Worm (Caenorhabditis elegans) whole organism, L4 larva: ENCODE measurements around the gene egl-10.

Experiments used
- D1046.2 ChIP-seq: fragments of 200-800 bp; sonication (Bioruptor generic); IDR thresholded peaks from 2 replicates; pipeline ENCODE4 v1.3.6; 2022; ENCODE audit warnings: missing genetic modification characterization, missing compliant biosample characterization
- F49E8.2 ChIP-seq: sonication (generic microtip); optimal IDR thresholded peaks from 2 replicates; lab custom pipeline; 2016; ENCODE audit warnings: missing compliant biosample characterization, mild to moderate bottlenecking, missing genetic modification characterization, borderline replicate concordance
- T20F7.1 ChIP-seq: fragments of 200-800 bp; sonication (Bioruptor generic); optimal IDR thresholded peaks from 2 replicates; lab custom pipeline; 2018; ENCODE audit warnings: mild to moderate bottlenecking, missing genetic modification characterization, missing compliant biosample characterization
- Y5F2A.4 ChIP-seq: fragments of 200-800 bp; sonication (Bioruptor generic); optimal IDR thresholded peaks from 2 replicates; lab custom pipeline; 2018; ENCODE audit warnings: mild to moderate bottlenecking, missing genetic modification characterization, missing compliant biosample characterization
- ZK337.2 ChIP-seq: fragments of 200-800 bp; sonication (Bioruptor generic); IDR thresholded peaks from 2 replicates; pipeline ENCODE4 v1.3.6; 2022; ENCODE audit warnings: missing genetic modification reagents, missing genetic modification characterization, missing compliant biosample characterization
- aha-1 ChIP-seq: fragments of 150-350 bp; peaks from one replicate; lab custom pipeline; 2014; ENCODE audit warnings: missing biosample characterization, missing genetic modification characterization
- ceh-20 ChIP-seq: fragments of 200-800 bp; sonication (Bioruptor generic); IDR thresholded peaks from 2 replicates; pipeline ENCODE4 v1.3.6; 2022; ENCODE audit warnings: missing genetic modification reagents, missing genetic modification characterization, missing compliant biosample characterization
- ceh-28 ChIP-seq: fragments of 150-350 bp; optimal IDR thresholded peaks from 2 replicates; lab custom pipeline; 2014; ENCODE audit warnings: missing biosample characterization, missing genetic modification reagents, missing genetic modification characterization
- daf-16 ChIP-seq, 3 experiments: sonication (generic microtip); optimal IDR thresholded peaks; 2 replicates each; lab custom pipeline; 2016 to 2017; ENCODE audit warnings: missing genetic modification characterization in 3 of 3, missing genetic modification reagents in 3 of 3, mild to moderate bottlenecking in 2 of 3, missing compliant biosample characterization in 2 of 3, missing biosample characterization in 1 of 3, moderate library complexity in 1 of 3
- daf-19 ChIP-seq: fragments of 200-800 bp; sonication (Bioruptor generic); conservative IDR thresholded peaks from 2 replicates; pipeline ENCODE4 v1.3.6; 2022; ENCODE audit warnings: missing genetic modification characterization, missing compliant biosample characterization
- dmd-6 ChIP-seq: fragments of 200-800 bp; sonication (Bioruptor generic); IDR thresholded peaks from 2 replicates; pipeline ENCODE4 v1.3.6; 2022; ENCODE audit warnings: missing genetic modification reagents, missing genetic modification characterization, missing compliant biosample characterization
- dmd-9 ChIP-seq: fragments of 200-800 bp; sonication (Bioruptor generic); IDR thresholded peaks from 2 replicates; pipeline ENCODE4 v1.3.6; 2022; ENCODE audit warnings: missing genetic modification reagents, missing genetic modification characterization, missing compliant biosample characterization
- duxl-1 ChIP-seq: sonication (generic microtip); optimal IDR thresholded peaks from 2 replicates; lab custom pipeline; 2016; ENCODE audit warnings: mild to moderate bottlenecking, missing genetic modification characterization, moderate library complexity, missing compliant biosample characterization; ENCODE audit not compliant: poor library complexity
- dve-1 ChIP-seq: sonication (generic microtip); optimal IDR thresholded peaks from 2 replicates; lab custom pipeline; 2017; ENCODE audit warnings: antibody characterized with exemption, mild to moderate bottlenecking, missing genetic modification characterization, missing compliant biosample characterization; ENCODE audit not compliant: insufficient read depth
- egl-43 ChIP-seq: fragments of 200-800 bp; sonication (Bioruptor generic); IDR thresholded peaks from 2 replicates; pipeline ENCODE4 v1.3.6; 2022; ENCODE audit warnings: missing genetic modification reagents, missing genetic modification characterization, missing compliant biosample characterization
- fkh-10 ChIP-seq: fragments of 150-350 bp; optimal IDR thresholded peaks from 2 replicates; lab custom pipeline; 2014; ENCODE audit warnings: missing biosample characterization, missing genetic modification reagents, missing genetic modification characterization
- fos-1 ChIP-seq: fragments of 150-350 bp; optimal IDR thresholded peaks from 2 replicates; lab custom pipeline; 2014; ENCODE audit warnings: missing biosample characterization, missing genetic modification characterization
- hlh-11 ChIP-seq: fragments of 200-800 bp; sonication (Bioruptor generic); optimal IDR thresholded peaks from 2 replicates; lab custom pipeline; 2018; ENCODE audit warnings: mild to moderate bottlenecking, missing genetic modification characterization, missing compliant biosample characterization
- hlh-30 ChIP-seq: sonication (generic microtip); optimal IDR thresholded peaks from 2 replicates; lab custom pipeline; 2017; ENCODE audit warnings: antibody characterized with exemption, mild to moderate bottlenecking, missing genetic modification characterization, missing compliant biosample characterization; ENCODE audit not compliant: insufficient read depth
- lin-1 ChIP-seq: fragments of 200-800 bp; sonication (Bioruptor generic); IDR thresholded peaks from 2 replicates; pipeline ENCODE4 v1.3.6; 2022; ENCODE audit warnings: missing genetic modification reagents, missing genetic modification characterization, missing compliant biosample characterization
- mdl-1 ChIP-seq, 2 experiments: fragments of 150-350 bp in 1 of 2; sonication (generic microtip) in 1 of 2; optimal IDR thresholded peaks; 2 replicates each; lab custom pipeline; 2014 to 2017; ENCODE audit warnings: missing biosample characterization in 2 of 2, missing genetic modification characterization in 2 of 2
- mdt-29 ChIP-seq: fragments of 200-800 bp; sonication (Bioruptor generic); IDR thresholded peaks from 2 replicates; pipeline ENCODE4 v1.3.6; 2022; ENCODE audit warnings: missing genetic modification reagents, missing genetic modification characterization, missing compliant biosample characterization
- mep-1 ChIP-seq: fragments of 150-350 bp; sonication (generic microtip); optimal IDR thresholded peaks from 3 replicates; lab custom pipeline; 2014; ENCODE audit warnings: missing biosample characterization, missing genetic modification characterization
- mes-2 ChIP-seq: sonication (generic microtip); optimal IDR thresholded peaks from 2 replicates; lab custom pipeline; 2016; ENCODE audit warnings: missing genotype, mild to moderate bottlenecking, missing genetic modification characterization, missing compliant biosample characterization; ENCODE audit not compliant: poor library complexity, severe bottlenecking
- nhr-10 ChIP-seq: fragments of 150-350 bp; optimal IDR thresholded peaks from 2 replicates; lab custom pipeline; 2014; ENCODE audit warnings: missing biosample characterization, missing genetic modification characterization
- nhr-11 ChIP-seq: fragments of 150-350 bp; optimal IDR thresholded peaks from 2 replicates; lab custom pipeline; 2014; ENCODE audit warnings: missing biosample characterization, missing genetic modification characterization
- nhr-28 ChIP-seq: fragments of 150-350 bp; optimal IDR thresholded peaks from 2 replicates; lab custom pipeline; 2014; ENCODE audit warnings: missing biosample characterization, missing genetic modification characterization
- nhr-42 ChIP-seq: fragments of 200-800 bp; sonication (Bioruptor generic); IDR thresholded peaks from 2 replicates; pipeline ENCODE4 v1.3.6; 2022; ENCODE audit warnings: missing genetic modification characterization, missing compliant biosample characterization
- nhr-76 ChIP-seq: fragments of 150-350 bp; optimal IDR thresholded peaks from 2 replicates; lab custom pipeline; 2014; ENCODE audit warnings: missing biosample characterization, missing genetic modification characterization
- nhr-77 ChIP-seq: fragments of 150-350 bp; optimal IDR thresholded peaks from 2 replicates; lab custom pipeline; 2014; ENCODE audit warnings: missing biosample characterization, missing genetic modification characterization
- pha-4 ChIP-seq, 2 experiments: fragments of 150-350 bp in 1 of 2; fragments of 200-800 bp in 1 of 2; sonication (Bioruptor generic) in 1 of 2; IDR thresholded peaks in 1 of 2; optimal IDR thresholded peaks in 1 of 2; 2 replicates each; pipeline versions ENCODE4 v1.3.6 to Lab custom; 2014 to 2022; ENCODE audit warnings: missing genetic modification characterization in 2 of 2, missing genetic modification reagents in 2 of 2, missing biosample characterization in 1 of 2, missing compliant biosample characterization in 1 of 2
- php-3 ChIP-seq: fragments of 200-800 bp; sonication (Bioruptor generic); IDR thresholded peaks from 2 replicates; pipeline ENCODE4 v1.3.6; 2022; ENCODE audit warnings: missing genetic modification reagents, missing genetic modification characterization, missing compliant biosample characterization
- pqm-1 ChIP-seq: sonication (generic microtip); optimal IDR thresholded peaks from 2 replicates; lab custom pipeline; 2017; ENCODE audit warnings: missing biosample characterization, missing genetic modification characterization
- rbr-2 ChIP-seq: sonication (generic microtip); optimal IDR thresholded peaks from 2 replicates; lab custom pipeline; 2016; ENCODE audit warnings: missing genotype, missing genetic modification characterization, missing compliant biosample characterization
- saeg-2 ChIP-seq: fragments of 200-800 bp; sonication (Bioruptor generic); IDR thresholded peaks from 2 replicates; pipeline ENCODE4 v1.3.6; 2022; ENCODE audit warnings: missing genetic modification reagents, missing genetic modification characterization, missing compliant biosample characterization
- tra-1 ChIP-seq: fragments of 200-800 bp; sonication (Bioruptor generic); IDR thresholded peaks from 2 replicates; pipeline ENCODE4 v1.3.6; 2022; ENCODE audit warnings: missing genetic modification reagents, missing genetic modification characterization, missing compliant biosample characterization
- unc-62 ChIP-seq, 3 experiments: fragments of 150-350 bp in 1 of 3; sonication (generic microtip); optimal IDR thresholded peaks in 2 of 3; peaks in 1 of 3; 1 replicate in 1 of 3; 2 replicates in 2 of 3; lab custom pipeline; 2014 to 2017; ENCODE audit warnings: missing biosample characterization in 3 of 3, missing genetic modification characterization in 3 of 3, missing genetic modification reagents in 3 of 3, missing genotype in 1 of 3
- zag-1 ChIP-seq: fragments of 150-350 bp; optimal IDR thresholded peaks from 2 replicates; lab custom pipeline; 2014; ENCODE audit warnings: missing biosample characterization, missing genetic modification characterization
- zfp-2 ChIP-seq: sonication (generic microtip); optimal IDR thresholded peaks from 2 replicates; lab custom pipeline; 2016; ENCODE audit warnings: mild to moderate bottlenecking, missing genetic modification characterization, missing compliant biosample characterization
- zfp-3 ChIP-seq: fragments of 200-800 bp; sonication (Bioruptor generic); conservative IDR thresholded peaks from 2 replicates; pipeline ENCODE4 v1.3.6; 2022; ENCODE audit warnings: missing genetic modification reagents, missing genetic modification characterization, missing compliant biosample characterization

Gene egl-10

ce11 chrV:12475360-12475759, 12.6 kb upstream of the egl-10 start:
- TF ChIP-seq nhr-77 (peak; percentile 66), nhr-10 (no peak), hlh-11 (tag; lab: Kevin White, UChicago) (peak; percentile 80), ceh-20 (GFP tag; lab: Robert Waterston, UW) (no peak), pqm-1 (tag; lab: Kevin White, UChicago) (peak; percentile 78), php-3 (GFP tag; lab: Robert Waterston, UW) (peak; percentile 25; the same call in 1 of the 2 replicates), dve-1 (tag; lab: Kevin White, UChicago) (peak; percentile 76), zag-1 (tag; lab: Kevin White, UChicago) (no peak), daf-16 (GFP tag; optimal IDR thresholded peaks at IDR 0.05; lab: Kevin White, UChicago) (no peak), daf-16 (tag; optimal IDR thresholded peaks at IDR 0.05; lab: Kevin White, UChicago) (peak; percentile 88), T20F7.1 (GFP tag; lab: Kevin White, UChicago) (peak; percentile 48), dmd-6 (peak; percentile 72), hlh-30 (tag; lab: Kevin White, UChicago) (peak; percentile 75), mep-1 (tag; lab: Kevin White, UChicago) (peak; percentile 46), ZK337.2 (GFP tag; lab: Robert Waterston, UW) (no peak), nhr-28 (tag; lab: Kevin White, UChicago) (peak; percentile 62), aha-1 (tag; lab: Kevin White, UChicago) (peak; percentile 90), mdt-29 (GFP tag; lab: Robert Waterston, UW) (peak; percentile 32; the same call in 1 of the 2 replicates), nhr-76 (tag; lab: Kevin White, UChicago) (no peak)

ce11 chrV:12470324-12470723, 7.5 kb upstream of the egl-10 start:
- TF ChIP-seq Y5F2A.4 (GFP tag; lab: Kevin White, UChicago) (no peak), unc-62 (GFP tag; optimal IDR thresholded peaks at IDR 0.05 in 1 of 2; lab: Kevin White, UChicago) (peak in 1 of 2 experiments; percentile 96), unc-62 (tag; optimal IDR thresholded peaks at IDR 0.05; lab: Kevin White, UChicago) (no peak), tra-1 (GFP tag; lab: Robert Waterston, UW) (no peak)

ce11 chrV:12468363-12468762, 5.6 kb upstream of the egl-10 start, which contains the start of gene F28C1.3:
TSS of gene F28C1.3 (plus strand) at chrV:12468663.
- TF ChIP-seq lin-1 (GFP tag; lab: Robert Waterston, UW): no peak
- TF ChIP-seq saeg-2: no peak
- TF ChIP-seq T20F7.1 (GFP tag; lab: Kevin White, UChicago): no peak
- no peak for TF ChIP-seq daf-19 (GFP tag; lab: Robert Waterston, UW)
- TF ChIP-seq nhr-42 (GFP tag; lab: Robert Waterston, UW): no peak
- no peak for TF ChIP-seq mdl-1 (tag; optimal IDR thresholded peaks at IDR 0.05; lab: Kevin White, UChicago)
- TF ChIP-seq fos-1 (tag; lab: Kevin White, UChicago): no peak
- no peak for TF ChIP-seq D1046.2
- TF ChIP-seq zfp-3: no peak
- TF ChIP-seq fkh-10 (GFP tag; lab: Kevin White, UChicago): no peak
- no peak for TF ChIP-seq ceh-28 (tag; lab: Kevin White, UChicago)
- TF ChIP-seq rbr-2 (tag; lab: Kevin White, UChicago): no peak
- no peak for TF ChIP-seq Y5F2A.4 (GFP tag; lab: Kevin White, UChicago)
- TF ChIP-seq egl-43 (GFP tag; lab: Robert Waterston, UW): no peak

- TF ChIP-seq mes-2 (tag; lab: Kevin White, UChicago) (peak; percentile 42), rbr-2 (tag; lab: Kevin White, UChicago) (no peak), unc-62 (GFP tag; optimal IDR thresholded peaks at IDR 0.05 in 1 of 2; lab: Kevin White, UChicago) (peak in 1 of 2 experiments; percentile 72), unc-62 (tag; optimal IDR thresholded peaks at IDR 0.05; lab: Kevin White, UChicago) (no peak), daf-16 (GFP tag; optimal IDR thresholded peaks at IDR 0.05; lab: Kevin White, UChicago) (no peak), daf-16 (tag; optimal IDR thresholded peaks at IDR 0.05; lab: Kevin White, UChicago) (peak; percentile 93), dmd-9 (GFP tag; lab: Robert Waterston, UW) (no peak), zfp-2 (tag; lab: Kevin White, UChicago) (no peak), lin-1 (GFP tag; lab: Robert Waterston, UW) (peak; percentile 45; the same call in 1 of the 2 replicates), pqm-1 (tag; lab: Kevin White, UChicago) (peak; percentile 96), tra-1 (GFP tag; lab: Robert Waterston, UW) (peak; percentile 52; the same call in 1 of the 2 replicates), nhr-28 (tag; lab: Kevin White, UChicago) (peak; percentile 94), php-3 (GFP tag; lab: Robert Waterston, UW) (peak; percentile 90), fos-1 (tag; lab: Kevin White, UChicago) (peak; percentile 11), duxl-1 (tag; lab: Kevin White, UChicago) (no peak), dmd-6 (peak; percentile 93), nhr-77 (peak; percentile 71), F49E8.2 (tag; lab: Kevin White, UChicago) (no peak), nhr-11 (tag; lab: Kevin White, UChicago) (peak; percentile 9), hlh-11 (tag; lab: Kevin White, UChicago) (peak; percentile 89), dve-1 (tag; lab: Kevin White, UChicago) (peak; percentile 71), pha-4 (GFP tag; IDR thresholded peaks at IDR 0.05; lab: Robert Waterston, UW) (no peak), pha-4 (tag; optimal IDR thresholded peaks at IDR 0.05; lab: Kevin White, UChicago) (no peak)
Measured at ce11 chrV:12467755-12468154, 4.9 kb upstream of the egl-10 start.
